Fruit fly (Drosophila melanogaster) whole organism, embryonic: ENCODE results near the gene CG14628.

ENCODE experiments used
- ATbp ChIP-seq: fragments of 200-800 bp; sonication (Bioruptor generic); optimal IDR thresholded peaks from 2 replicates; lab custom pipeline; 2017; ENCODE audit warnings: missing biosample characterization, mild to moderate bottlenecking, missing genetic modification characterization, missing genetic modification reagents
- Antp ChIP-seq: fragments of 200-800 bp; sonication (Bioruptor generic); optimal IDR thresholded peaks from 3 replicates; lab custom pipeline; 2016; ENCODE audit warnings: missing biosample characterization, missing genetic modification characterization
- Blimp-1 ChIP-seq: fragments of 200-800 bp; sonication (Bioruptor generic); optimal IDR thresholded peaks from 3 replicates; lab custom pipeline; 2018; ENCODE audit warnings: missing biosample characterization, missing genetic modification characterization, mild to moderate bottlenecking, moderate library complexity, missing genetic modification reagents
- CG10147 ChIP-seq: fragments of 200-800 bp; sonication (Bioruptor generic); optimal IDR thresholded peaks from 2 replicates; lab custom pipeline; 2019; ENCODE audit warnings: missing biosample characterization, mild to moderate bottlenecking, missing genetic modification characterization, moderate library complexity
- CG11456 ChIP-seq: fragments of 200-800 bp; sonication (Bioruptor generic); IDR thresholded peaks from 3 replicates; pipeline ENCODE4 v1.3.6; 2022; ENCODE audit warnings: missing biosample characterization, missing genetic modification characterization
- CG12299 ChIP-seq: fragments of 200-800 bp; sonication (Bioruptor generic); optimal IDR thresholded peaks from 2 replicates; lab custom pipeline; 2018; ENCODE audit warnings: missing biosample characterization, mild to moderate bottlenecking, missing genetic modification characterization
- CG15269 ChIP-seq: fragments of 200-800 bp; sonication (Bioruptor generic); optimal IDR thresholded peaks from 2 replicates; lab custom pipeline; 2018; ENCODE audit warnings: missing biosample characterization, mild to moderate bottlenecking, missing genetic modification characterization, moderate library complexity
- CG15514 ChIP-seq: fragments of 200-800 bp; sonication (Bioruptor generic); optimal IDR thresholded peaks from 3 replicates; lab custom pipeline; 2017; ENCODE audit warnings: missing biosample characterization, missing genetic modification characterization, mild to moderate bottlenecking, moderate library complexity, missing genetic modification reagents
- CG17359 ChIP-seq: fragments of 200-800 bp; sonication (Bioruptor generic); optimal IDR thresholded peaks from 3 replicates; lab custom pipeline; 2018; ENCODE audit warnings: missing biosample characterization, mild to moderate bottlenecking, missing genetic modification characterization, moderate library complexity
- CG17568 ChIP-seq: fragments of 200-800 bp; sonication (Bioruptor generic); optimal IDR thresholded peaks from 2 replicates; lab custom pipeline; 2018; ENCODE audit warnings: missing biosample characterization, mild to moderate bottlenecking, missing genetic modification characterization, moderate library complexity
- CG17829 ChIP-seq: fragments of 200-800 bp; optimal IDR thresholded peaks from 2 replicates; lab custom pipeline; 2019; ENCODE audit warnings: missing biosample characterization, mild to moderate bottlenecking, missing genetic modification characterization, moderate library complexity
- CG2120 ChIP-seq: fragments of 200-800 bp; sonication (Bioruptor generic); optimal IDR thresholded peaks from 3 replicates; lab custom pipeline; 2016; ENCODE audit warnings: missing biosample characterization, missing genetic modification characterization
- CG2199 ChIP-seq: fragments of 200-800 bp; sonication (Bioruptor generic); IDR thresholded peaks from 3 replicates; pipeline ENCODE4 v1.3.6; 2022; ENCODE audit warnings: missing biosample characterization, missing genetic modification characterization
- CG31224 ChIP-seq: fragments of 200-800 bp; sonication (Bioruptor generic); IDR thresholded peaks from 2 replicates; pipeline ENCODE4 v1.3.6; 2022; ENCODE audit warnings: missing biosample characterization, missing genetic modification characterization
- CG33213 ChIP-seq: fragments of 200-800 bp; sonication (Bioruptor generic); optimal IDR thresholded peaks from 3 replicates; lab custom pipeline; 2016; ENCODE audit warnings: missing biosample characterization, missing genetic modification characterization
- CG4282 ChIP-seq: fragments of 200-800 bp; sonication (Bioruptor generic); optimal IDR thresholded peaks from 2 replicates; lab custom pipeline; 2016; ENCODE audit warnings: missing biosample characterization, missing genetic modification characterization
- CG4424 ChIP-seq: fragments of 200-800 bp; sonication (Bioruptor generic); optimal IDR thresholded peaks from 3 replicates; lab custom pipeline; 2016; ENCODE audit warnings: missing biosample characterization, missing genetic modification characterization
- CG6689 ChIP-seq: fragments of 200-800 bp; sonication (Bioruptor generic); IDR thresholded peaks from 2 replicates; pipeline ENCODE4 v1.3.6; 2022; ENCODE audit warnings: missing biosample characterization, missing genetic modification characterization
- CG7357 ChIP-seq: fragments of 200-800 bp; sonication (Bioruptor generic); IDR thresholded peaks from 3 replicates; pipeline ENCODE4 v1.3.6; 2022; ENCODE audit warnings: missing biosample characterization, missing genetic modification characterization
- CG7556 ChIP-seq: fragments of 200-800 bp; sonication (Bioruptor generic); optimal IDR thresholded peaks from 2 replicates; lab custom pipeline; 2017; ENCODE audit warnings: missing biosample characterization, mild to moderate bottlenecking, missing genetic modification characterization
- CG7928 ChIP-seq: fragments of 200-800 bp; sonication (Bioruptor generic); optimal IDR thresholded peaks from 2 replicates; lab custom pipeline; 2017; ENCODE audit warnings: missing biosample characterization, mild to moderate bottlenecking, missing genetic modification characterization
- CG7987 ChIP-seq: fragments of 200-800 bp; sonication (Bioruptor generic); optimal IDR thresholded peaks from 2 replicates; lab custom pipeline; 2018; ENCODE audit warnings: missing biosample characterization, mild to moderate bottlenecking, missing genetic modification characterization, moderate library complexity
- CG8281 ChIP-seq: fragments of 200-800 bp; sonication (Bioruptor generic); optimal IDR thresholded peaks from 2 replicates; lab custom pipeline; 2018; ENCODE audit warnings: missing biosample characterization, mild to moderate bottlenecking, missing genetic modification characterization, moderate library complexity
- CG8388 ChIP-seq: fragments of 200-800 bp; sonication (Bioruptor generic); optimal IDR thresholded peaks from 2 replicates; lab custom pipeline; 2019; ENCODE audit warnings: missing biosample characterization, mild to moderate bottlenecking, missing genetic modification characterization, moderate library complexity
- CG8944 ChIP-seq: fragments of 200-800 bp; sonication (Bioruptor generic); optimal IDR thresholded peaks from 3 replicates; lab custom pipeline; 2016; ENCODE audit warnings: missing biosample characterization, missing genetic modification characterization
- CG9876 ChIP-seq: fragments of 200-800 bp; sonication (Bioruptor generic); optimal IDR thresholded peaks from 2 replicates; lab custom pipeline; 2016; ENCODE audit warnings: missing biosample characterization, missing genetic modification characterization
- CTCF ChIP-seq: fragments of 200-800 bp; sonication (Bioruptor generic); optimal IDR thresholded peaks from 2 replicates; lab custom pipeline; 2017; ENCODE audit warnings: missing biosample characterization, mild to moderate bottlenecking, missing genetic modification characterization, moderate library complexity
- Dek ChIP-seq: fragments of 200-800 bp; sonication (Bioruptor generic); optimal IDR thresholded peaks from 3 replicates; lab custom pipeline; 2019; ENCODE audit warnings: missing biosample characterization, mild to moderate bottlenecking, missing genetic modification characterization, moderate library complexity
- E2f1 ChIP-seq: fragments of 200-800 bp; sonication (Bioruptor generic); IDR thresholded peaks from 2 replicates; pipeline ENCODE4 v1.3.6; 2022; ENCODE audit warnings: missing biosample characterization, missing genetic modification characterization
- Gsc ChIP-seq: fragments of 200-800 bp; sonication (Bioruptor generic); IDR thresholded peaks from 2 replicates; pipeline ENCODE4 v1.3.6; 2022; ENCODE audit warnings: missing biosample characterization, missing genetic modification characterization
- H15 ChIP-seq: fragments of 200-800 bp; sonication (Bioruptor generic); IDR thresholded peaks from 3 replicates; pipeline ENCODE4 v1.3.6; 2022; ENCODE audit warnings: missing biosample characterization, missing genetic modification characterization
- HLH54F ChIP-seq: fragments of 200-800 bp; sonication (Bioruptor generic); optimal IDR thresholded peaks from 3 replicates; lab custom pipeline; 2016; ENCODE audit warnings: missing biosample characterization, missing genetic modification characterization
- Max ChIP-seq: fragments of 200-800 bp; sonication (Bioruptor generic); optimal IDR thresholded peaks from 2 replicates; lab custom pipeline; 2016; ENCODE audit warnings: missing biosample characterization, mild to moderate bottlenecking, missing genetic modification characterization
- Med ChIP-seq: fragments of 200-800 bp; sonication (Bioruptor generic); peaks from one replicate; lab custom pipeline; 2016; ENCODE audit warnings: missing biosample characterization, missing genetic modification characterization, mild to moderate bottlenecking, inconsistent platforms, moderate library complexity
- Mrtf ChIP-seq: fragments of 200-800 bp; sonication (Bioruptor generic); IDR thresholded peaks from 3 replicates; pipeline ENCODE4 v1.3.6; 2022; ENCODE audit warnings: missing biosample characterization, missing genetic modification characterization
- Opbp ChIP-seq: fragments of 200-800 bp; sonication (Bioruptor generic); IDR thresholded peaks from 3 replicates; pipeline ENCODE4 v1.3.6; 2022; ENCODE audit warnings: missing biosample characterization, missing genetic modification characterization; ENCODE audit not compliant: partially characterized antibody
- Optix ChIP-seq: fragments of 200-800 bp; sonication (Bioruptor generic); IDR thresholded peaks from 3 replicates; pipeline ENCODE4 v1.3.6; 2022; ENCODE audit warnings: missing biosample characterization, missing genetic modification characterization
- Tbp ChIP-seq: fragments of >200 bp; optimal IDR thresholded peaks from 2 replicates; lab custom pipeline; 2018; ENCODE audit warnings: missing biosample characterization, missing genetic modification characterization
- emc ChIP-seq: fragments of 200-800 bp; sonication (Bioruptor generic); optimal IDR thresholded peaks from 2 replicates; lab custom pipeline; 2016; ENCODE audit warnings: missing biosample characterization, missing genetic modification characterization
- exex ChIP-seq: fragments of 200-800 bp; sonication (Bioruptor generic); optimal IDR thresholded peaks from 4 replicates; lab custom pipeline; 2018; ENCODE audit warnings: missing biosample characterization, mild to moderate bottlenecking, missing genetic modification characterization, moderate library complexity
- grau ChIP-seq: fragments of 200-800 bp; optimal IDR thresholded peaks from 3 replicates; lab custom pipeline; 2019; ENCODE audit warnings: missing biosample characterization, mild to moderate bottlenecking, missing genetic modification characterization, moderate library complexity
- her ChIP-seq: fragments of 200-800 bp; sonication (Bioruptor generic); optimal IDR thresholded peaks from 2 replicates; lab custom pipeline; 2016; ENCODE audit warnings: missing biosample characterization, missing genetic modification characterization
- hkb ChIP-seq, 2 experiments: fragments of 200-800 bp in 1 of 2; fragments of >200 bp in 1 of 2; sonication (Bioruptor generic) in 1 of 2; IDR thresholded peaks in 1 of 2; optimal IDR thresholded peaks in 1 of 2; 2 replicates each; pipeline versions ENCODE4 v1.3.6 to Lab custom; 2017 to 2022; ENCODE audit warnings: missing biosample characterization in 1 of 2, missing genetic modification characterization in 1 of 2
- org-1 ChIP-seq: fragments of 200-800 bp; sonication (Bioruptor generic); optimal IDR thresholded peaks from 2 replicates; lab custom pipeline; 2017; ENCODE audit warnings: missing biosample characterization, missing genetic modification characterization
- row ChIP-seq: fragments of 200-800 bp; sonication (Bioruptor generic); IDR thresholded peaks from 3 replicates; pipeline ENCODE4 v1.3.6; 2022; ENCODE audit warnings: missing biosample characterization, missing genetic modification characterization
- sens ChIP-seq: fragments of 200-800 bp; sonication (Bioruptor generic); peaks from one replicate; lab custom pipeline; 2016; ENCODE audit warnings: missing biosample characterization, missing genetic modification characterization
- ssp ChIP-seq: fragments of 200-800 bp; sonication (Bioruptor generic); IDR thresholded peaks from 2 replicates; pipeline ENCODE4 v1.3.6; 2022; ENCODE audit warnings: missing biosample characterization, missing genetic modification characterization
- ttk ChIP-seq: fragments of 200-800 bp; sonication (Bioruptor generic); IDR thresholded peaks from 2 replicates; pipeline ENCODE4 v2.1.2; 2022; ENCODE audit warnings: missing biosample characterization, missing genetic modification characterization
- tx ChIP-seq: fragments of 200-800 bp; sonication (Bioruptor generic); optimal IDR thresholded peaks from 2 replicates; lab custom pipeline; 2016; ENCODE audit warnings: missing biosample characterization, missing genetic modification characterization
- unc-4 ChIP-seq: fragments of 200-800 bp; sonication (Bioruptor generic); IDR thresholded peaks from 2 replicates; pipeline ENCODE4 v1.3.6; 2022; ENCODE audit warnings: missing biosample characterization, missing genetic modification characterization; ENCODE audit not compliant: partially characterized antibody
- zen ChIP-seq: fragments of 200-800 bp; sonication (Bioruptor generic); optimal IDR thresholded peaks from 3 replicates; lab custom pipeline; 2018; ENCODE audit warnings: missing biosample characterization, mild to moderate bottlenecking, missing genetic modification characterization, moderate library complexity
- zfh1 ChIP-seq: fragments of 200-800 bp; sonication (Bioruptor generic); IDR thresholded peaks from 3 replicates; pipeline ENCODE4 v1.3.6; 2022; ENCODE audit warnings: missing biosample characterization, missing genetic modification characterization

The CG14628 gene

dm6 chrX:1171018-1171417, 25.6 kb downstream of the CG14628 start (continued):
- TF ChIP-seq sens (peak; percentile 93), Max (GFP tag; lab: Kevin White, UChicago) (peak; percentile 22), CG15514 (peak; percentile 22), exex (tag; lab: Kevin White, UChicago) (no peak), Dek (tag; lab: Kevin White, UChicago) (peak; percentile 39), Gsc (GFP tag; lab: Robert Waterston, UW) (no peak), CG2120 (GFP tag; lab: Kevin White, UChicago) (peak; percentile 68), CG17568 (GFP tag; lab: Kevin White, UChicago) (no peak), row (GFP tag; lab: Robert Waterston, UW) (peak; percentile 66), ssp (GFP tag; lab: Robert Waterston, UW) (no peak), CG17359 (tag; lab: Kevin White, UChicago) (no peak), CG2199 (GFP tag; lab: Robert Waterston, UW) (no peak), hkb (optimal IDR thresholded peaks at IDR 0.05; lab: Kevin White, UChicago) (no peak), hkb (GFP tag; IDR thresholded peaks at IDR 0.05; lab: Robert Waterston, UW) (0 out of 2 replicates have a peak, but pooled peaks have one; percentile 40), CG11456 (GFP tag; lab: Robert Waterston, UW) (no peak), H15 (peak; percentile 46; the same call in 1 of the 3 replicates), CTCF (GFP tag; lab: Kevin White, UChicago) (no peak), CG8281 (tag; lab: Kevin White, UChicago) (no peak), CG4424 (peak; percentile 44), emc (GFP tag; lab: Kevin White, UChicago) (no peak), CG12299 (tag; lab: Kevin White, UChicago) (no peak), ttk (GFP tag; lab: Robert Waterston, UW) (no peak), Optix (GFP tag; lab: Robert Waterston, UW) (no peak), CG7556 (GFP tag; lab: Kevin White, UChicago) (peak; percentile 65), CG10147 (GFP tag; lab: Kevin White, UChicago) (peak; percentile 34), CG31224 (GFP tag; lab: Robert Waterston, UW) (no peak), Med (GFP tag; lab: Kevin White, UChicago) (peak; percentile 84), Mrtf (GFP tag; lab: Robert Waterston, UW) (no peak), grau (tag; lab: Kevin White, UChicago) (peak; percentile 68), org-1 (GFP tag; lab: Kevin White, UChicago) (peak; percentile 49), HLH54F (no peak), zfh1 (no peak), CG7987 (GFP tag; lab: Kevin White, UChicago) (no peak), CG7928 (no peak), ATbp (GFP tag; lab: Kevin White, UChicago) (peak; percentile 23), CG4282 (GFP tag; lab: Kevin White, UChicago) (no peak), Opbp (no peak), Tbp (GFP tag; lab: Kevin White, UChicago) (no peak), her (no peak), E2f1 (GFP tag; lab: Robert Waterston, UW) (0 out of 2 replicates have a peak, but pooled peaks have one; percentile 24), CG33213 (GFP tag; lab: Kevin White, UChicago) (no peak), CG15269 (tag; lab: Kevin White, UChicago) (peak; percentile 70), CG9876 (GFP tag; lab: Kevin White, UChicago) (no peak), CG6689 (0 out of 2 replicates have a peak, but pooled peaks have one; percentile 9), unc-4 (GFP tag; lab: Robert Waterston, UW) (no peak), Antp (no peak), Blimp-1 (GFP tag; lab: Kevin White, UChicago) (peak; percentile 11), CG8944 (GFP tag; lab: Kevin White, UChicago) (no peak), tx (no peak), zen (tag; lab: Kevin White, UChicago) (no peak), CG8388 (GFP tag; lab: Kevin White, UChicago) (peak; percentile 35), CG17829 (tag; lab: Kevin White, UChicago) (peak; percentile 32), CG7357 (GFP tag; lab: Robert Waterston, UW) (no peak)
